Fruit fly (Drosophila melanogaster) whole organism, embryonic: ENCODE results near the gene CG3655.

ENCODE experiments used
- Atf-2 ChIP-seq: fragments of 200-800 bp; sonication (Bioruptor generic); optimal IDR thresholded peaks from 2 replicates; lab custom pipeline; 2016; ENCODE audit warnings: missing biosample characterization, missing genetic modification characterization
- Atf3 ChIP-seq: fragments of 200-800 bp; sonication (Bioruptor generic); optimal IDR thresholded peaks from 3 replicates; lab custom pipeline; 2016; ENCODE audit warnings: missing biosample characterization, missing genetic modification characterization
- B-H1 ChIP-seq: fragments of 200-800 bp; sonication (Bioruptor generic); IDR thresholded peaks from 3 replicates; pipeline ENCODE4 v1.3.6; 2022; ENCODE audit warnings: missing biosample characterization, missing genetic modification characterization
- CG10431 ChIP-seq: fragments of 200-800 bp; sonication (Bioruptor generic); optimal IDR thresholded peaks from 3 replicates; lab custom pipeline; 2018; ENCODE audit warnings: missing biosample characterization, mild to moderate bottlenecking, missing genetic modification characterization
- CG14667 ChIP-seq: fragments of 200-800 bp; sonication (Bioruptor generic); IDR thresholded peaks from 2 replicates; pipeline ENCODE4 v1.3.6; 2022; ENCODE audit warnings: missing biosample characterization, missing genetic modification characterization
- CG14965 ChIP-seq: fragments of 200-800 bp; sonication (Bioruptor generic); optimal IDR thresholded peaks from 2 replicates; lab custom pipeline; 2016; ENCODE audit warnings: missing biosample characterization, missing genetic modification characterization, borderline replicate concordance
- CG15073 ChIP-seq: fragments of 200-800 bp; sonication (Bioruptor generic); optimal IDR thresholded peaks from 2 replicates; lab custom pipeline; 2016; ENCODE audit warnings: missing biosample characterization, missing genetic modification characterization
- CG17328 ChIP-seq: fragments of 200-800 bp; sonication (Bioruptor generic); IDR thresholded peaks from 2 replicates; pipeline ENCODE4 v1.3.6; 2022; ENCODE audit warnings: missing biosample characterization, missing genetic modification characterization
- CG17359 ChIP-seq: fragments of 200-800 bp; sonication (Bioruptor generic); optimal IDR thresholded peaks from 3 replicates; lab custom pipeline; 2018; ENCODE audit warnings: missing biosample characterization, mild to moderate bottlenecking, missing genetic modification characterization, moderate library complexity
- CG18262 ChIP-seq: fragments of 200-800 bp; optimal IDR thresholded peaks from 3 replicates; lab custom pipeline; 2019; ENCODE audit warnings: missing biosample characterization, mild to moderate bottlenecking, missing genetic modification characterization, moderate library complexity
- CG18476 ChIP-seq: fragments of 200-800 bp; sonication (Bioruptor generic); optimal IDR thresholded peaks from 2 replicates; lab custom pipeline; 2016; ENCODE audit warnings: missing biosample characterization, mild to moderate bottlenecking, missing genetic modification characterization
- CG30020 ChIP-seq: fragments of 200-800 bp; optimal IDR thresholded peaks from 2 replicates; lab custom pipeline; 2019; ENCODE audit warnings: missing biosample characterization, mild to moderate bottlenecking, missing genetic modification characterization, moderate library complexity
- CG34224 ChIP-seq: fragments of 200-800 bp; sonication (Bioruptor generic); IDR thresholded peaks from 3 replicates; pipeline ENCODE4 v1.3.6; 2022; ENCODE audit warnings: missing biosample characterization, missing genetic modification characterization; ENCODE audit not compliant: partially characterized antibody
- CG3726 ChIP-seq: fragments of 200-800 bp; sonication (Bioruptor generic); IDR thresholded peaks from 3 replicates; pipeline ENCODE4, ENCODE4 v1.3.6; 2022; ENCODE audit warnings: missing biosample characterization, missing genetic modification characterization
- CG42726 ChIP-seq: fragments of 200-800 bp; sonication (Bioruptor generic); IDR thresholded peaks from 2 replicates; pipeline ENCODE4 v1.3.6; 2022; ENCODE audit warnings: missing biosample characterization, missing genetic modification characterization; ENCODE audit not compliant: partially characterized antibody
- CG7928 ChIP-seq: fragments of 200-800 bp; sonication (Bioruptor generic); optimal IDR thresholded peaks from 2 replicates; lab custom pipeline; 2017; ENCODE audit warnings: missing biosample characterization, mild to moderate bottlenecking, missing genetic modification characterization
- CG9609 ChIP-seq: fragments of 200-800 bp; sonication (Bioruptor generic); optimal IDR thresholded peaks from 3 replicates; lab custom pipeline; 2016; ENCODE audit warnings: missing biosample characterization, missing genetic modification characterization
- CG9727 ChIP-seq: fragments of 200-800 bp; sonication (Bioruptor generic); optimal IDR thresholded peaks from 3 replicates; lab custom pipeline; 2017; ENCODE audit warnings: missing biosample characterization, mild to moderate bottlenecking, missing genetic modification characterization
- CHES-1-like ChIP-seq: fragments of 200-800 bp; sonication (Bioruptor generic); optimal IDR thresholded peaks from 2 replicates; lab custom pipeline; 2016; ENCODE audit warnings: missing biosample characterization, missing genetic modification characterization
- Chrac-16 ChIP-seq: fragments of 200-800 bp; sonication (Bioruptor generic); optimal IDR thresholded peaks from 3 replicates; lab custom pipeline; 2016; ENCODE audit warnings: missing biosample characterization, missing genetic modification characterization
- Dfd ChIP-seq, 2 experiments: fragments of >200 bp; optimal IDR thresholded peaks; 2 replicates each; lab custom pipeline; 2017; ENCODE audit warnings: missing biosample characterization in 2 of 2, missing genetic modification characterization in 2 of 2
- GATAe ChIP-seq: fragments of 200-800 bp; sonication (Bioruptor generic); conservative IDR thresholded peaks from 2 replicates; pipeline ENCODE4 v1.3.6; 2022; ENCODE audit warnings: missing biosample characterization, missing genetic modification characterization
- HHEX ChIP-seq: fragments of 200-800 bp; sonication (Bioruptor generic); optimal IDR thresholded peaks from 3 replicates; lab custom pipeline; 2017; ENCODE audit warnings: missing biosample characterization, mild to moderate bottlenecking, missing genetic modification characterization, missing genetic modification reagents
- Kr ChIP-seq: fragments of 200-800 bp; sonication (Bioruptor generic); optimal IDR thresholded peaks from 2 replicates; lab custom pipeline; 2017; ENCODE audit warnings: missing biosample characterization, mild to moderate bottlenecking, missing genetic modification characterization
- MBD-R2 ChIP-seq: fragments of 200-800 bp; sonication (Bioruptor generic); IDR thresholded peaks from 2 replicates; pipeline ENCODE4 v1.3.6; 2022; ENCODE audit warnings: missing biosample characterization, missing genetic modification characterization
- NfI ChIP-seq: fragments of 200-800 bp; sonication (Bioruptor generic); optimal IDR thresholded peaks from 3 replicates; lab custom pipeline; 2018; ENCODE audit warnings: missing biosample characterization, mild to moderate bottlenecking, missing genetic modification characterization, moderate library complexity
- Ravus ChIP-seq: fragments of 200-800 bp; sonication (Bioruptor generic); IDR thresholded peaks from 2 replicates; pipeline ENCODE4 v1.3.6; 2022; ENCODE audit warnings: missing biosample characterization, missing genetic modification characterization
- Sry-δ ChIP-seq: fragments of 200-800 bp; sonication (Bioruptor generic); optimal IDR thresholded peaks from 2 replicates; lab custom pipeline; 2016; ENCODE audit warnings: missing biosample characterization, missing genetic modification characterization
- Usf ChIP-seq: fragments of 200-800 bp; sonication (Bioruptor generic); optimal IDR thresholded peaks from 2 replicates; lab custom pipeline; 2017; ENCODE audit warnings: missing genotype, missing biosample characterization, missing genetic modification characterization
- bab2 ChIP-seq: fragments of 200-800 bp; sonication (Bioruptor generic); optimal IDR thresholded peaks from 2 replicates; lab custom pipeline; 2016; ENCODE audit warnings: missing biosample characterization, missing genetic modification characterization
- br ChIP-seq: fragments of >200 bp; optimal IDR thresholded peaks from 2 replicates; lab custom pipeline; 2017
- bsh ChIP-seq, 2 experiments: fragments of 200-800 bp; sonication (Bioruptor generic); optimal IDR thresholded peaks; 2 replicates each; lab custom pipeline; 2017 to 2018; ENCODE audit warnings: mild to moderate bottlenecking in 2 of 2, missing biosample characterization in 2 of 2, missing genetic modification characterization in 2 of 2, moderate library complexity in 1 of 2
- crc ChIP-seq: fragments of 200-800 bp; sonication (Bioruptor generic); optimal IDR thresholded peaks from 2 replicates; lab custom pipeline; 2016; ENCODE audit warnings: missing biosample characterization, missing genetic modification characterization
- danr ChIP-seq: fragments of 200-800 bp; sonication (Bioruptor generic); IDR thresholded peaks from 2 replicates; pipeline ENCODE4 v1.3.6; 2022; ENCODE audit warnings: missing biosample characterization, missing genetic modification characterization
- disco-r ChIP-seq: fragments of 200-800 bp; sonication (Bioruptor generic); optimal IDR thresholded peaks from 2 replicates; lab custom pipeline; 2016; ENCODE audit warnings: missing biosample characterization, missing genetic modification characterization
- gcm2 ChIP-seq: fragments of 200-800 bp; sonication (Bioruptor generic); optimal IDR thresholded peaks from 2 replicates; lab custom pipeline; 2016; ENCODE audit warnings: missing biosample characterization, missing genetic modification characterization
- gt ChIP-seq: fragments of 200-800 bp; sonication (Bioruptor generic); IDR thresholded peaks from 2 replicates; pipeline ENCODE4 v1.3.6; 2022; ENCODE audit warnings: missing biosample characterization, missing genetic modification characterization
- insv ChIP-seq, 2 experiments: fragments of 200-800 bp; sonication (Bioruptor generic); optimal IDR thresholded peaks; 3 replicates each; lab custom pipeline; 2016 to 2018; ENCODE audit warnings: missing biosample characterization in 2 of 2, missing genetic modification characterization in 2 of 2
- kni ChIP-seq: fragments of 200-800 bp; sonication (Bioruptor generic); optimal IDR thresholded peaks from 3 replicates; lab custom pipeline; 2017; ENCODE audit warnings: mild to moderate bottlenecking, missing biosample characterization, missing genetic modification reagents, missing genetic modification characterization
- nmo ChIP-seq: fragments of 200-800 bp; sonication (Bioruptor generic); optimal IDR thresholded peaks from 2 replicates; lab custom pipeline; 2018; ENCODE audit warnings: missing biosample characterization, mild to moderate bottlenecking, missing genetic modification characterization, moderate library complexity
- pan ChIP-seq, 4 experiments: fragments of >200 bp in 3 of 4; fragments of 200-800 bp in 1 of 4; sonication (Bioruptor generic) in 1 of 4; optimal IDR thresholded peaks in 3 of 4; IDR thresholded peaks in 1 of 4; 2 replicates each; pipeline versions ENCODE4 v1.3.6 to Lab custom; 2017 to 2022; ENCODE audit warnings: missing biosample characterization in 2 of 4, missing genetic modification characterization in 2 of 4, mixed read lengths in 1 of 4
- pb ChIP-seq: fragments of 200-800 bp; sonication (Bioruptor generic); optimal IDR thresholded peaks from 3 replicates; lab custom pipeline; 2016; ENCODE audit warnings: missing biosample characterization, missing genetic modification characterization
- pfk ChIP-seq: fragments of 200-800 bp; sonication (Bioruptor generic); optimal IDR thresholded peaks from 2 replicates; lab custom pipeline; 2018; ENCODE audit warnings: missing biosample characterization, mild to moderate bottlenecking, missing genetic modification characterization, moderate library complexity
- prd ChIP-seq, 3 experiments: fragments of >200 bp in 2 of 3; fragments of 200-800 bp in 1 of 3; sonication (Bioruptor generic) in 1 of 3; optimal IDR thresholded peaks in 2 of 3; IDR thresholded peaks in 1 of 3; 2 replicates in 2 of 3; 3 replicates in 1 of 3; pipeline versions ENCODE4 v1.3.6 to Lab custom; 2017 to 2022; ENCODE audit warnings: missing biosample characterization in 1 of 3, missing genetic modification characterization in 1 of 3
- sna ChIP-seq: fragments of 200-800 bp; sonication (Bioruptor generic); IDR thresholded peaks from 2 replicates; pipeline ENCODE4 v1.3.6; 2022; ENCODE audit warnings: missing biosample characterization, missing genetic modification characterization; ENCODE audit not compliant: partially characterized antibody
- sqz ChIP-seq: fragments of 200-800 bp; sonication (Bioruptor generic); optimal IDR thresholded peaks from 3 replicates; lab custom pipeline; 2018; ENCODE audit warnings: missing biosample characterization, mild to moderate bottlenecking, missing genetic modification characterization
- trh ChIP-seq: fragments of 200-800 bp; sonication (Bioruptor generic); optimal IDR thresholded peaks from 2 replicates; lab custom pipeline; 2016; ENCODE audit warnings: missing biosample characterization, missing genetic modification characterization
- vvl ChIP-seq: fragments of 200-800 bp; sonication (Bioruptor generic); IDR thresholded peaks from 2 replicates; pipeline ENCODE4 v1.3.6; 2022; ENCODE audit warnings: missing biosample characterization, missing genetic modification characterization
- z ChIP-seq: fragments of 200-800 bp; sonication (Bioruptor generic); IDR thresholded peaks from 3 replicates; pipeline ENCODE4 v1.3.6; 2022; ENCODE audit warnings: missing biosample characterization, missing genetic modification characterization

Gene CG3655

dm6 chrX:1052684-1053389 lies 81.9 kb downstream of the CG3655 start (continued):
- TF ChIP-seq insv (GFP tag; optimal IDR thresholded peaks at IDR 0.05; lab: Kevin White, UChicago) (no peak), crc (GFP tag; lab: Kevin White, UChicago) (no peak), CG34224 (GFP tag; lab: Robert Waterston, UW) (no peak), pan (optimal IDR thresholded peaks at IDR 0.05; lab: Kevin White, UChicago) (no peak), pan (GFP tag; optimal IDR thresholded peaks at IDR 0.05 in 1 of 2, IDR thresholded peaks at IDR 0.05 in 1 of 2) (peak in 1 of 2 experiments; percentile 37), pfk (GFP tag; lab: Kevin White, UChicago) (no peak), sqz (no peak), GATAe (GFP tag; lab: Robert Waterston, UW) (no peak), CG14667 (GFP tag; lab: Robert Waterston, UW) (peak; percentile 42), Atf3 (GFP tag; lab: Kevin White, UChicago) (no peak), Ravus (no peak), Usf (no peak), Sry-δ (GFP tag; lab: Kevin White, UChicago) (no peak), CG18262 (tag; lab: Kevin White, UChicago) (peak; percentile 48), CG9727 (GFP tag; lab: Kevin White, UChicago) (peak; percentile 40), CG7928 (GFP tag; lab: Kevin White, UChicago) (no peak), Chrac-16 (GFP tag; lab: Kevin White, UChicago) (peak; percentile 2), sna (no peak), trh (no peak), bab2 (GFP tag; lab: Kevin White, UChicago) (peak; percentile 14), pb (no peak), CG18476 (GFP tag; lab: Kevin White, UChicago) (no peak), gt (no peak), bsh (GFP tag; optimal IDR thresholded peaks at IDR 0.05; lab: Kevin White, UChicago) (peak in 1 of 2 experiments; percentile 61), prd (optimal IDR thresholded peaks at IDR 0.05; lab: Kevin White, UChicago) (no peak), prd (GFP tag; IDR thresholded peaks at IDR 0.05; lab: Robert Waterston, UW) (peak; percentile 58; the same call in 1 of the 3 replicates), MBD-R2 (no peak), CG15073 (GFP tag; lab: Kevin White, UChicago) (no peak), br (lab: Kevin White, UChicago) (no peak), disco-r (no peak), Atf-2 (GFP tag; lab: Kevin White, UChicago) (peak; percentile 31), kni (GFP tag; lab: Kevin White, UChicago) (no peak), z (GFP tag; lab: Robert Waterston, UW) (no peak), HHEX (peak; percentile 43), CG42726 (GFP tag; lab: Robert Waterston, UW) (no peak), CG17359 (tag; lab: Kevin White, UChicago) (peak; percentile 58), CG14965 (GFP tag; lab: Kevin White, UChicago) (no peak), CG10431 (GFP tag; lab: Kevin White, UChicago) (no peak), Dfd (GFP tag; optimal IDR thresholded peaks at IDR 0.05; lab: Kevin White, UChicago) (no peak), NfI (GFP tag; lab: Kevin White, UChicago) (no peak), nmo (GFP tag; lab: Kevin White, UChicago) (peak; percentile 27), CG17328 (GFP tag; lab: Robert Waterston, UW) (peak; percentile 53), CG3726 (no peak), danr (GFP tag; lab: Robert Waterston, UW) (no peak), CG30020 (tag; lab: Kevin White, UChicago) (no peak), Kr (GFP tag; lab: Kevin White, UChicago) (no peak), CHES-1-like (GFP tag; lab: Kevin White, UChicago) (no peak), B-H1 (GFP tag; lab: Robert Waterston, UW) (no peak), CG9609 (GFP tag; lab: Kevin White, UChicago) (peak; percentile 22), gcm2 (GFP tag; lab: Kevin White, UChicago) (no peak), vvl (peak; percentile 70; the same call in 1 of the 2 replicates)
